Fruit fly (Drosophila melanogaster) ovary, adult (tissue): ENCODE measurements around the gene CG1927.

Experiments
- CG17801 ChIP-seq: fragments of 200-800 bp; optimal IDR thresholded peaks from 2 replicates; lab custom pipeline; 2019; ENCODE audit warnings: missing biosample characterization, mild to moderate bottlenecking, missing genetic modification characterization, moderate library complexity; ENCODE audit not compliant: partially characterized antibody

Gene CG1927

DNA sequence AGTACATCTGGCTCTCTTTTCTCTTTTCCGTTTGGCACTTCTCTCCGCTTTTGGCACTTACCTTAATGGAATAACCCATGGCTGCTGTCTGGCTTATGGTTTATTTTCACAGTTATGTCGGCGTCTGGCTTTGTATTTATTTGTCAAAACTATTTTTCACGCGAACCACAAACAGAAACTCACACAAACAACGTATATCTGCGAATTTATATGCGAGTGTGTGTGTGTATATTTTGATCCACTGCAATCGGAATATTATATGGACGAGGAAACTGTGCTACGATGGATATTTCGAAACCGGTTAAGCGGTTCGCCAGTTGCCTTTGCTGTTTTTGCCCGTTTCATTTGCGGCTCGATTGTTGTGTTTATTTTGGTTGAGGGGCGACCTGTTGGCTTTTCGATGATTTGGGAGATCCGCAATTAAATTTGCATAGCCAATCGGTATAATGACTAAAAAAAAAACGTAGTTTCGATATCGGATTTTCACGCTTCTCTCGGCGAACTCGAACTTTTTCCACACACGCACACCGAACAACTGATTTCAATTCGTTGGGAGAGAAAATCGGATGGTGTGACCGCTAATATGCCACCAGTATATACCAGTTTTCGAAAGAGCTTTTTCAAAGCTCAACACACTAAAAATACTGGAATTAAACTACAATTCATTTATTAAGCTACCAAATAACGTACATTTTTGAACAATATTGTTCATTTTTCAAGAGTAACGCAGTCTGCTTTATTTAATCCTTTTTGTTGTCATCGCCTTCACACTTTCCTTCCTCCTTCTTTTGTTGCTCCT lies at the start of gene CG1927:
Gene CG1927, minus strand, starts transcription at position 541 of the 799 bp plus-strand sequence.
- no peak for TF ChIP-seq CG17801 (GFP tag; lab: Kevin White, UChicago)

DNA sequence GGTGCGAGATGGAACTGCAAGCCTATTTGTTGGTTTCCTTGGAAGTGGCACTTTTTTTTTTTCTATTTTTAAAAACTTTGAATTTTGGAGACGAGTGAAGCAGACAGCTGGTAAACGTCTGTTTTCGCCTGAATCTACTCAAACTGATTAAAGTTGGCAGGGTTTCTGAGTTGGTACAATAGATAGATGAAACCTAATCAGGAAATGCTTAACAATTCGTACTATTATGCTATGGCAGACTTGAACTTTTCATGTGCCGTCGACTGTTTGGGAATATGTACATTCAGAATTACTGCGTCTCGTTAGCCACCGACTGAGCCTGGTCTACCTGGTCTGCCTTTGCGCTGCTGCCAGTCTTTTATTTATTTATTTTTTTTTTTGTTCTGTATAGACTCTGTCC lies 35.7 kb upstream of the CG1927 start, which contains the start of gene CG42841:
Gene CG42841, minus strand, starts transcription at position 101 of the 400 bp plus-strand sequence.
- no peak for TF ChIP-seq CG17801 (GFP tag; lab: Kevin White, UChicago)

DNA sequence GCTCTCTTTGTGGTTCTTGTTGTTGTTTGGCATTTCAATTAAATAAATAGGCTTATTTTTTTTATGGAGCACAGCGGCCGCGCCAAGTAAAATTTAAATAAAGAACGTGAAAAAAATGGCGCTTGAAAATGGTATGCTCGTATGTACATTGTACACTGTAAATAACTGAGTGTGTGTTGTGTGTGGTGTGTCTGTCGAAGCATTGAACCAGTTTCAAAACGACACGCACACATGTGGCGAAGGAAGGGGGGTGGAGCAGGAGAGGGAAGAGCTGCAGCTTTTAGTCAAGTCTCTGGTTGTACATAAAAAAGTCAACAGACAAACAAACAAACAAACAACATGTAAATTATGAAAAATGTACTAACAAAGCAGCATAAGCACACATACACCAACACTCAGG lies 34.9 kb upstream of the CG1927 start:
- no peak for TF ChIP-seq CG17801 (GFP tag; lab: Kevin White, UChicago)

- TF ChIP-seq CG17801 (GFP tag; lab: Kevin White, UChicago), result no peak
Measured at dm6 chr3L:1985406-1985805, 15.5 kb upstream of the CG1927 start.

dm6 chr3L:1976760-1977159 lies 6.9 kb upstream of the CG1927 start:
- TF ChIP-seq CG17801 (GFP tag; lab: Kevin White, UChicago), result no peak

dm6 chr3L:1971103-1971742 lies 1.3 kb upstream of the CG1927 start, which contains the start of the genes CG11815 and acs:
TSS of gene CG11815 (minus strand) at chr3L:1971200.
TSS of gene acs (plus strand) at chr3L:1971638.
- TF ChIP-seq CG17801 (GFP tag; lab: Kevin White, UChicago), result no peak

- no peak for TF ChIP-seq CG17801 (GFP tag; lab: Kevin White, UChicago)
Measured at dm6 chr3L:1968805-1969378, 987 bp downstream of the CG1927 start.

DNA sequence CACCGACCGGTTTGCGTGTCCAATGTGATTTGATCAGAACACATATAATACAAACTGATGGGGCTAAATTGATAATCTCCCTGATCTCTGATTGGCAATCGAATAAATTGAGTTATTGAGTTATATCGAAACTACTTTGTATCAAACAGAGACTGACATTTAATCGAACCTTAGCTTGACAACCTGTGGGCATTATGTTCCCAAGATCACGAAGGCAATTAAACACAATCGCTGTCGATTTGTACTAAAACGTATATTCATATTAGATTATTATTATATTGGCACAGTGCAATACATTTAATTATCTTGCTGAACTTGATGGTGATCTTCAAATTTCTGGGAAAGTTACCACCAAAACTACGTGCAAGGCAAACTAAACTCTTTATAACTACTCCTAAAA lies 1.5 kb downstream of the CG1927 start:
- TF ChIP-seq CG17801 (GFP tag; lab: Kevin White, UChicago), result no peak

- TF ChIP-seq CG17801 (GFP tag; lab: Kevin White, UChicago), result peak; percentile 77
Measured at dm6 chr3L:1967452-1968310, 2.2 kb downstream of the CG1927 start.

DNA sequence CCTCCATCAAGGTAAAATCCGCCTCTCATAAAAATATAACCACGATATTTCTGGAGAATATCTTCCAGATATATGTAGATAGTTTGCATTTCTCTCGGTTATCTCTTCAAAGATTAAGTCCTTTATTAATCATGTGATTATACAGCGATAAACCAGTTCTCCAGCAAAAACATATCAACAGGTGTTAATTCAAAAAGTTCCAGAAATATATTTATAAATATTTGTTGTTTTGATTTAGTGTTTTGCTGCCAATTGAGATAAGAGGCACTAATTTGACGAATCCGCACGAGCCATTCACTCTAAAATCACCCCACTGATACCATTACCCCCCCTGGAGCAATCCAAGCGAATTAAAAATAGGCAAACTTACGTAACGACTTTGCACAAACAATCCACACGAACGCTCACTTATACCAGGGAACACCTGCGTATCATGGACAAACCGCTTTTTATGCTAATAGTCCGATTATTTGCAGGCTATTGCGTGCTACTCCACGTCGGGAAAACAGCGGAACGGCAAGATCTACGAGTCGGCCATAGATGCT lies 5.2 kb downstream of the CG1927 start:
- TF ChIP-seq CG17801 (GFP tag; lab: Kevin White, UChicago), result no peak

DNA sequence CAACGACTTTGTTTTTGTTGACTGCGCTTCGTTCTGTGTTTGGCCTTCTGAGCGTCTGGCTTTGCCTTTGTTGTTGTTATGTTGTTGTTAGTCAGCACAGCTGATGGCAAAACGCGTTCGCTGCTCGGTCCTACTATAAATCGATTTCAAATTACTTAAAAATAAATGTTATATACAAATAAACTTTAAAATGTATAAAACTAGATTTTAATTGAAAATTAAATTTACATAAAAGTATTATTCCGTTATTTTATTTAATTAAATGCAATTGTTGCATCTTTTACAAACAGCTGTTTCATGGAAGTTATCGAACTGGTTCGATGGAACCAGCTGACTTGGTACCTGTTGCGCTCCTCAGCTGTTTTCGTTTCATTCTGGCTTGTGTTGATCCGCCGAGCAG lies 5.8 kb downstream of the CG1927 start, which contains the start of gene mv:
Gene mv, minus strand, starts transcription at position 80 of the 400 bp plus-strand sequence.
- peak; percentile 42 for TF ChIP-seq CG17801 (GFP tag; lab: Kevin White, UChicago)

dm6 chr3L:1962964-1963363 lies 6.9 kb downstream of the CG1927 start, which contains the start of gene SCOT:
TSS of gene SCOT (plus strand) at chr3L:1963143.
- TF ChIP-seq CG17801 (GFP tag; lab: Kevin White, UChicago), result no peak

DNA sequence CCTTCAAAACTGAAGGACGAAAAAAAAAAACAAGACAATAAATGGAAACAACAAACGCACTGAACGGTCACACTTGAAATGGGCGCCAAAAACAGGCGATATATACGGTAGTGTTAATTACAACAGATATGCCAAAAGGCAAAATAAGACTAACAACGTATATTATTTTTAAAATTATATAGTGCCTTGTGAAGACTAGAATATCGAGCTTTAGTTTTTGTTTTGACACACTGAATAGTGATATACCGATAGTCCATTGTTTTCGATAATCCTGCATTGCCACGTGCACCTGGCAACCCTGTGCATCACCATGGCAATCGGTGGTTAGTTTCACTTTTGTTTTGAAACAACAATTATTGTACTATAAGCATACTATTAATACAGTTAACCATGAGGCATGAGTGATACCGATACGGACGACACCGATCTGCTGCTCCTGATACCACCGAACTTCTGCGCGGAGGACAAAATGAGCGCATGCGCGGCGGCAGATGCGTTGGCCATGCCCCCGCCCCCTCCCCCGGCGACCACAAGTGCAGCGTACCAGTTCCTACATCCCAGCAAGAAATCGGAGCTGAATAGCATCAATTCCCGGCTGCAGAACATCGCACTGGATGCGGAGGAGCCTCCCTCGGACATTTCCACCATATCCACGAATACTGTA lies 22.3 kb downstream of the CG1927 start, which contains the start of the genes mu2 and Cnb:
Gene mu2, minus strand, starts transcription at position 13 of the 664 bp plus-strand sequence.
Gene Cnb, plus strand, starts transcription at position 103 of the 664 bp plus-strand sequence.
- peak; percentile 9 for TF ChIP-seq CG17801 (GFP tag; lab: Kevin White, UChicago)
